Worm (Caenorhabditis elegans) whole organism, mixed stage, embryonic: ENCODE measurements around the gene bus-18.

ENCODE experiments used
- M03D4.4 ChIP-seq: sonication (generic microtip); optimal IDR thresholded peaks from 2 replicates; lab custom pipeline; 2017; ENCODE audit warnings: mild to moderate bottlenecking, missing genetic modification characterization, missing compliant biosample characterization
- lin-13 ChIP-seq: fragments of 150-350 bp; optimal IDR thresholded peaks from 2 replicates; lab custom pipeline; 2014; ENCODE audit warnings: missing biosample characterization, missing genetic modification characterization
- nhr-12 ChIP-seq: fragments of 150-350 bp; optimal IDR thresholded peaks from 2 replicates; lab custom pipeline; 2014; ENCODE audit warnings: missing biosample characterization, missing genetic modification characterization
- nhr-237 ChIP-seq: fragments of 150-350 bp; optimal IDR thresholded peaks from 2 replicates; lab custom pipeline; 2014; ENCODE audit warnings: missing biosample characterization, missing genetic modification characterization
- nhr-28 ChIP-seq: fragments of 150-350 bp; optimal IDR thresholded peaks from 2 replicates; lab custom pipeline; 2014; ENCODE audit warnings: missing biosample characterization, missing genetic modification characterization
- snpc-4 ChIP-seq: fragments of 150-350 bp; optimal IDR thresholded peaks from 2 replicates; lab custom pipeline; 2014; ENCODE audit warnings: missing biosample characterization, missing genetic modification characterization
- unc-62 ChIP-seq: fragments of 150-350 bp; optimal IDR thresholded peaks from 2 replicates; lab custom pipeline; 2014; ENCODE audit warnings: missing biosample characterization, missing genetic modification reagents, missing genetic modification characterization
- ztf-11 ChIP-seq: fragments of 150-350 bp; optimal IDR thresholded peaks from 2 replicates; lab custom pipeline; 2014; ENCODE audit warnings: missing biosample characterization, missing genetic modification characterization

ce11 chrV:11796343-11796742, 22.8 kb downstream of the bus-18 start:
- no peak for TF ChIP-seq snpc-4 (tag; lab: Kevin White, UChicago)
- TF ChIP-seq M03D4.4: no peak
- TF ChIP-seq nhr-28 (tag; lab: Kevin White, UChicago): no peak
- no peak for TF ChIP-seq ztf-11
- no peak for TF ChIP-seq unc-62
- TF ChIP-seq nhr-237 (tag; lab: Kevin White, UChicago): no peak
- TF ChIP-seq lin-13 (tag; lab: Kevin White, UChicago): no peak
- TF ChIP-seq nhr-12 (tag; lab: Kevin White, UChicago): no peak
